Fruit fly (Drosophila melanogaster) whole organism, embryonic: Measurements from ENCODE around the gene ATPsynO.

ENCODE experiments used
- CG10147 ChIP-seq: fragments of 200-800 bp; sonication (Bioruptor generic); optimal IDR thresholded peaks from 2 replicates; lab custom pipeline; 2019; ENCODE audit warnings: missing biosample characterization, mild to moderate bottlenecking, missing genetic modification characterization, moderate library complexity
- CG11398 ChIP-seq: fragments of 200-800 bp; sonication (Bioruptor generic); optimal IDR thresholded peaks from 2 replicates; lab custom pipeline; 2016; ENCODE audit warnings: missing biosample characterization, missing genetic modification characterization
- CG13123 ChIP-seq: fragments of 200-800 bp; sonication (Bioruptor generic); optimal IDR thresholded peaks from 2 replicates; lab custom pipeline; 2016; ENCODE audit warnings: missing biosample characterization, missing genetic modification characterization
- CG14710 ChIP-seq: fragments of 200-800 bp; sonication (Bioruptor generic); optimal IDR thresholded peaks from 3 replicates; lab custom pipeline; 2019; ENCODE audit warnings: missing biosample characterization, mild to moderate bottlenecking, missing genetic modification characterization, moderate library complexity
- CG17802 ChIP-seq: fragments of 200-800 bp; sonication (Bioruptor generic); optimal IDR thresholded peaks from 2 replicates; lab custom pipeline; 2018; ENCODE audit warnings: missing biosample characterization, mild to moderate bottlenecking, missing genetic modification characterization, moderate library complexity
- CG3407 ChIP-seq: fragments of 200-800 bp; sonication (Bioruptor generic); optimal IDR thresholded peaks from 2 replicates; lab custom pipeline; 2018; ENCODE audit warnings: missing biosample characterization, mild to moderate bottlenecking, missing genetic modification characterization
- CG4617 ChIP-seq: fragments of 200-800 bp; sonication (Bioruptor generic); optimal IDR thresholded peaks from 3 replicates; lab custom pipeline; 2016; ENCODE audit warnings: missing biosample characterization, missing genetic modification characterization, borderline replicate concordance
- CG6854 ChIP-seq: fragments of 200-800 bp; sonication (Bioruptor generic); optimal IDR thresholded peaks from 3 replicates; lab custom pipeline; 2017; ENCODE audit warnings: missing biosample characterization, mild to moderate bottlenecking, missing genetic modification characterization
- CG7372 ChIP-seq: fragments of 200-800 bp; sonication (Bioruptor generic); IDR thresholded peaks from 2 replicates; pipeline ENCODE4 v1.3.6; 2022; ENCODE audit warnings: missing biosample characterization, missing genetic modification characterization
- CG7786 ChIP-seq: fragments of 200-800 bp; sonication (Bioruptor generic); optimal IDR thresholded peaks from 2 replicates; lab custom pipeline; 2016; ENCODE audit warnings: missing biosample characterization, missing genetic modification characterization
- CG7839 ChIP-seq: fragments of 200-800 bp; sonication (Bioruptor generic); optimal IDR thresholded peaks from 3 replicates; lab custom pipeline; 2018; ENCODE audit warnings: missing biosample characterization, mild to moderate bottlenecking, missing genetic modification characterization, moderate library complexity
- CG7928 ChIP-seq: fragments of 200-800 bp; sonication (Bioruptor generic); optimal IDR thresholded peaks from 2 replicates; lab custom pipeline; 2017; ENCODE audit warnings: missing biosample characterization, mild to moderate bottlenecking, missing genetic modification characterization
- CG8290 ChIP-seq, 3 experiments: fragments of 200-800 bp; sonication (Bioruptor generic); optimal IDR thresholded peaks; 2 replicates each; lab custom pipeline; 2016 to 2019; ENCODE audit warnings: missing biosample characterization in 3 of 3, missing genetic modification characterization in 3 of 3, mild to moderate bottlenecking in 2 of 3, moderate library complexity in 1 of 3
- CG9797 ChIP-seq: fragments of 200-800 bp; sonication (Bioruptor generic); optimal IDR thresholded peaks from 3 replicates; lab custom pipeline; 2018; ENCODE audit warnings: missing biosample characterization, mild to moderate bottlenecking, missing genetic modification characterization
- D19B ChIP-seq: fragments of 200-800 bp; sonication (Bioruptor generic); optimal IDR thresholded peaks from 2 replicates; lab custom pipeline; 2017; ENCODE audit warnings: missing biosample characterization, mild to moderate bottlenecking, missing genetic modification characterization
- Dp ChIP-seq: fragments of 200-800 bp; sonication (Bioruptor generic); optimal IDR thresholded peaks from 2 replicates; lab custom pipeline; 2018; ENCODE audit warnings: missing biosample characterization, mild to moderate bottlenecking, missing genetic modification characterization, moderate library complexity
- E2f1 ChIP-seq: fragments of 200-800 bp; sonication (Bioruptor generic); IDR thresholded peaks from 2 replicates; pipeline ENCODE4 v1.3.6; 2022; ENCODE audit warnings: missing biosample characterization, missing genetic modification characterization
- E2f2 ChIP-seq: fragments of 200-800 bp; sonication (Bioruptor generic); IDR thresholded peaks from 2 replicates; pipeline ENCODE4 v1.3.6; 2022; ENCODE audit warnings: missing biosample characterization, missing genetic modification characterization
- Ets97D ChIP-seq: fragments of 200-800 bp; sonication (Bioruptor generic); optimal IDR thresholded peaks from 3 replicates; lab custom pipeline; 2016; ENCODE audit warnings: missing biosample characterization, missing genetic modification characterization
- Gsc ChIP-seq: fragments of 200-800 bp; sonication (Bioruptor generic); IDR thresholded peaks from 2 replicates; pipeline ENCODE4 v1.3.6; 2022; ENCODE audit warnings: missing biosample characterization, missing genetic modification characterization
- H2.0 ChIP-seq: fragments of 200-800 bp; sonication (Bioruptor generic); IDR thresholded peaks from 2 replicates; pipeline ENCODE4 v1.3.6; 2022; ENCODE audit warnings: missing biosample characterization, missing genetic modification characterization
- Hr51 ChIP-seq, 2 experiments: fragments of 200-800 bp; sonication (Bioruptor generic); optimal IDR thresholded peaks; 2 replicates in 1 of 2; 3 replicates in 1 of 2; lab custom pipeline; 2016 to 2018; ENCODE audit warnings: missing biosample characterization in 2 of 2, missing genetic modification characterization in 2 of 2, mild to moderate bottlenecking in 1 of 2, moderate library complexity in 1 of 2
- Jarid2 ChIP-seq: fragments of 200-800 bp; sonication (Bioruptor generic); optimal IDR thresholded peaks from 3 replicates; lab custom pipeline; 2017; ENCODE audit warnings: mild to moderate bottlenecking, missing biosample characterization, missing genetic modification reagents, missing genetic modification characterization
- MESR4 ChIP-seq: fragments of 200-800 bp; sonication (Bioruptor generic); optimal IDR thresholded peaks from 2 replicates; lab custom pipeline; 2018; ENCODE audit warnings: missing biosample characterization, mild to moderate bottlenecking, missing genetic modification characterization, moderate library complexity
- Nf-YC ChIP-seq: fragments of 200-800 bp; optimal IDR thresholded peaks from 3 replicates; lab custom pipeline; 2019; ENCODE audit warnings: missing biosample characterization, mild to moderate bottlenecking, missing genetic modification characterization, moderate library complexity
- NfI ChIP-seq: fragments of 200-800 bp; sonication (Bioruptor generic); optimal IDR thresholded peaks from 3 replicates; lab custom pipeline; 2018; ENCODE audit warnings: missing biosample characterization, mild to moderate bottlenecking, missing genetic modification characterization, moderate library complexity
- Opbp ChIP-seq: fragments of 200-800 bp; sonication (Bioruptor generic); IDR thresholded peaks from 3 replicates; pipeline ENCODE4 v1.3.6; 2022; ENCODE audit warnings: missing biosample characterization, missing genetic modification characterization; ENCODE audit not compliant: partially characterized antibody
- Optix ChIP-seq: fragments of 200-800 bp; sonication (Bioruptor generic); IDR thresholded peaks from 3 replicates; pipeline ENCODE4 v1.3.6; 2022; ENCODE audit warnings: missing biosample characterization, missing genetic modification characterization
- PHDP ChIP-seq: fragments of 200-800 bp; sonication (Bioruptor generic); optimal IDR thresholded peaks from 3 replicates; lab custom pipeline; 2018; ENCODE audit warnings: missing biosample characterization, mild to moderate bottlenecking, missing genetic modification characterization, moderate library complexity
- YL-1 ChIP-seq: fragments of 200-800 bp; sonication (Bioruptor generic); optimal IDR thresholded peaks from 3 replicates; lab custom pipeline; 2017; ENCODE audit warnings: missing biosample characterization, mild to moderate bottlenecking, missing genetic modification characterization
- bigmax ChIP-seq: fragments of 200-800 bp; sonication (Bioruptor generic); optimal IDR thresholded peaks from 2 replicates; lab custom pipeline; 2018; ENCODE audit warnings: missing biosample characterization, mild to moderate bottlenecking, missing genetic modification characterization
- cas ChIP-seq: fragments of 200-800 bp; sonication (Bioruptor generic); IDR thresholded peaks from 2 replicates; pipeline ENCODE4 v1.3.6; 2022; ENCODE audit warnings: missing biosample characterization, missing genetic modification characterization
- cato ChIP-seq: fragments of 200-800 bp; sonication (Bioruptor generic); optimal IDR thresholded peaks from 2 replicates; lab custom pipeline; 2016; ENCODE audit warnings: missing biosample characterization, missing genetic modification characterization, borderline replicate concordance
- ci ChIP-seq: fragments of 200-800 bp; sonication (Bioruptor generic); IDR thresholded peaks from 3 replicates; pipeline ENCODE4 v1.3.6; 2022; ENCODE audit warnings: missing biosample characterization, missing genetic modification characterization
- crc ChIP-seq: fragments of 200-800 bp; sonication (Bioruptor generic); optimal IDR thresholded peaks from 2 replicates; lab custom pipeline; 2016; ENCODE audit warnings: missing biosample characterization, missing genetic modification characterization
- cwo ChIP-seq: fragments of 200-800 bp; sonication (Bioruptor generic); optimal IDR thresholded peaks from 3 replicates; lab custom pipeline; 2017; ENCODE audit warnings: missing biosample characterization, missing genetic modification characterization, mild to moderate bottlenecking, moderate library complexity, missing genetic modification reagents
- en ChIP-seq: fragments of 200-800 bp; sonication (Bioruptor generic); optimal IDR thresholded peaks from 2 replicates; lab custom pipeline; 2016; ENCODE audit warnings: missing biosample characterization, missing genetic modification characterization
- eve ChIP-seq, 2 experiments: fragments of >200 bp; optimal IDR thresholded peaks; 2 replicates each; lab custom pipeline; 2017; ENCODE audit warnings: missing biosample characterization in 2 of 2, missing genetic modification characterization in 2 of 2
- gt ChIP-seq: fragments of 200-800 bp; sonication (Bioruptor generic); IDR thresholded peaks from 2 replicates; pipeline ENCODE4 v1.3.6; 2022; ENCODE audit warnings: missing biosample characterization, missing genetic modification characterization
- hbn ChIP-seq: fragments of 200-800 bp; sonication (Bioruptor generic); IDR thresholded peaks from 2 replicates; pipeline ENCODE4 v1.3.6; 2022; ENCODE audit warnings: missing biosample characterization, missing genetic modification characterization; ENCODE audit not compliant: partially characterized antibody
- ind ChIP-seq: fragments of 200-800 bp; sonication (Bioruptor generic); optimal IDR thresholded peaks from 3 replicates; lab custom pipeline; 2016; ENCODE audit warnings: missing biosample characterization, missing genetic modification characterization
- jigr1 ChIP-seq: fragments of 200-800 bp; sonication (Bioruptor generic); IDR thresholded peaks from 3 replicates; pipeline ENCODE4 v1.3.6; 2022; ENCODE audit warnings: missing biosample characterization, missing genetic modification characterization
- nmo ChIP-seq: fragments of 200-800 bp; sonication (Bioruptor generic); optimal IDR thresholded peaks from 2 replicates; lab custom pipeline; 2018; ENCODE audit warnings: missing biosample characterization, mild to moderate bottlenecking, missing genetic modification characterization, moderate library complexity
- onecut ChIP-seq: fragments of 200-800 bp; sonication (Bioruptor generic); IDR thresholded peaks from 2 replicates; pipeline ENCODE4 v1.3.6; 2022; ENCODE audit warnings: missing biosample characterization, missing genetic modification characterization
- pzg ChIP-seq: fragments of 200-800 bp; sonication (Bioruptor generic); optimal IDR thresholded peaks from 3 replicates; lab custom pipeline; 2018; ENCODE audit warnings: missing biosample characterization, mild to moderate bottlenecking, missing genetic modification characterization, moderate library complexity
- schlank ChIP-seq: fragments of 200-800 bp; sonication (Bioruptor generic); optimal IDR thresholded peaks from 2 replicates; lab custom pipeline; 2018; ENCODE audit warnings: missing biosample characterization, mild to moderate bottlenecking, missing genetic modification characterization
- sens ChIP-seq: fragments of 200-800 bp; sonication (Bioruptor generic); peaks from one replicate; lab custom pipeline; 2016; ENCODE audit warnings: missing biosample characterization, missing genetic modification characterization
- slou ChIP-seq: fragments of 200-800 bp; sonication (Bioruptor generic); optimal IDR thresholded peaks from 3 replicates; lab custom pipeline; 2016; ENCODE audit warnings: missing biosample characterization, missing genetic modification characterization
- stwl ChIP-seq: fragments of 200-800 bp; sonication (Bioruptor generic); optimal IDR thresholded peaks from 3 replicates; lab custom pipeline; 2018; ENCODE audit warnings: missing biosample characterization, mild to moderate bottlenecking, missing genetic modification characterization, moderate library complexity
- tin ChIP-seq: fragments of 200-800 bp; sonication (Bioruptor generic); optimal IDR thresholded peaks from 3 replicates; lab custom pipeline; 2016; ENCODE audit warnings: missing biosample characterization, missing genetic modification characterization
- wdn ChIP-seq: fragments of 200-800 bp; sonication (Bioruptor generic); IDR thresholded peaks from 2 replicates; pipeline ENCODE4 v1.3.6; 2022; ENCODE audit warnings: missing biosample characterization, missing genetic modification characterization

ATPsynO gene

DNA sequence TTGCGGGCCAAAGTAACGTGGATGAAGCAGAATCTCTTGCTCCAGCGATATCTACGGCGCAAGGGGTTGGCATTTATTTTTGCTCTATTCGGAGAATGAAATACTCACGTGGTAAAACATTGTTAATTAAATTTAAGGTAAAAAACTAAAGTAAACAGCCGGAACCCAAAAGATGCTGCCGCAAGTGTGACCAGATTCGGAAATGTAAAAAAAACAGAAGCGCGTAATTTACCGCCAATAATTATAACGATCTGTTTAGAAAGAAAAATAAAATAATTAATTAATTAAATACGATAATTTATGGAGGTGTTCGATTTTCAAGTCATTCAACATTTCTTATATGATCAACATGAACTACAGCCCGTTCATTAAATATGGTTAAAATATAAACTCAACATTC, 42.4 kb upstream of the ATPsynO start, which contains the start of gene Polr2G:
TSS of gene Polr2G (minus strand) at position 208 of the 400 bp plus-strand sequence.
- TF ChIP-seq CG7839 (tag; lab: Kevin White, UChicago) (no peak), E2f2 (GFP tag; lab: Robert Waterston, UW) (peak; percentile 67), hbn (GFP tag; lab: Robert Waterston, UW) (no peak), cwo (GFP tag; lab: Kevin White, UChicago) (no peak), cas (GFP tag; lab: Robert Waterston, UW) (no peak), tin (GFP tag; lab: Kevin White, UChicago) (no peak), en (GFP tag; lab: Kevin White, UChicago) (no peak), CG14710 (peak; percentile 10), Hr51 (GFP tag; optimal IDR thresholded peaks at IDR 0.05; lab: Kevin White, UChicago) (no peak), CG8290 (GFP tag; optimal IDR thresholded peaks at IDR 0.05; lab: Kevin White, UChicago) (no peak), CG8290 (tag; optimal IDR thresholded peaks at IDR 0.05; lab: Kevin White, UChicago) (no peak), CG17802 (no peak), sens (GFP tag; lab: Kevin White, UChicago) (peak; percentile 42), Gsc (GFP tag; lab: Robert Waterston, UW) (no peak), CG6854 (GFP tag; lab: Kevin White, UChicago) (no peak), wdn (GFP tag; lab: Robert Waterston, UW) (no peak), CG3407 (GFP tag; lab: Kevin White, UChicago) (no peak), Jarid2 (GFP tag; lab: Kevin White, UChicago) (no peak), E2f1 (GFP tag; lab: Robert Waterston, UW) (peak; percentile 24; the same call in 1 of the 2 replicates), CG13123 (GFP tag; lab: Kevin White, UChicago) (no peak), NfI (GFP tag; lab: Kevin White, UChicago) (no peak), slou (no peak), Opbp (GFP tag; lab: Robert Waterston, UW) (no peak), D19B (GFP tag; lab: Kevin White, UChicago) (no peak), Optix (no peak), CG7786 (GFP tag; lab: Kevin White, UChicago) (no peak), CG9797 (peak; percentile 48), Nf-YC (no peak), H2.0 (GFP tag; lab: Robert Waterston, UW) (no peak), CG10147 (no peak), YL-1 (peak; percentile 34), pzg (GFP tag; lab: Kevin White, UChicago) (peak; percentile 19), bigmax (GFP tag; lab: Kevin White, UChicago) (no peak), MESR4 (GFP tag; lab: Kevin White, UChicago) (peak; percentile 61), CG7372 (GFP tag; lab: Robert Waterston, UW) (no peak), stwl (tag; lab: Kevin White, UChicago) (peak; percentile 30), PHDP (tag; lab: Kevin White, UChicago) (no peak), CG7928 (GFP tag; lab: Kevin White, UChicago) (no peak), nmo (GFP tag; lab: Kevin White, UChicago) (no peak), jigr1 (GFP tag; lab: Robert Waterston, UW) (no peak), Dp (GFP tag; lab: Kevin White, UChicago) (peak; percentile 67), crc (GFP tag; lab: Kevin White, UChicago) (no peak), CG11398 (no peak), gt (GFP tag; lab: Robert Waterston, UW) (no peak), CG4617 (GFP tag; lab: Kevin White, UChicago) (peak; percentile 50), ci (GFP tag; lab: Robert Waterston, UW) (no peak), onecut (GFP tag; lab: Robert Waterston, UW) (no peak), schlank (tag; lab: Kevin White, UChicago) (no peak), eve (GFP tag; optimal IDR thresholded peaks at IDR 0.05; lab: Kevin White, UChicago) (no peak), cato (GFP tag; lab: Kevin White, UChicago) (no peak), ind (GFP tag; lab: Kevin White, UChicago) (no peak), Ets97D (GFP tag; lab: Kevin White, UChicago) (peak; percentile 4)
